Fruit fly (Drosophila melanogaster): ENCODE results near the gene CG17361.
A peak's percentile ranks its signal among the peaks of the same experiment; 100 is the strongest.

Gene CG17361

dm6 chr3L:13993742-13994719, 3.0 kb upstream of the CG17361 start, which contains the start of gene CtsK1 (continued):
- TF ChIP-seq Ptx1 (GFP tag; IDR thresholded peaks at IDR 0.05) (no peak; the same call in 1 of the 2 replicates), Nf-YC (tag; optimal IDR thresholded peaks at IDR 0.05) (no peak), unpg (GFP tag; optimal IDR thresholded peaks at IDR 0.05) (peak; percentile 22), grn (GFP tag; optimal IDR thresholded peaks at IDR 0.05) (no peak), CG10209 (GFP tag; optimal IDR thresholded peaks at IDR 0.05) (no peak), CG9609 (GFP tag; optimal IDR thresholded peaks at IDR 0.05) (no peak), CG10462 (GFP tag; optimal IDR thresholded peaks at IDR 0.05) (no peak), gcm (GFP tag; optimal IDR thresholded peaks at IDR 0.05) (no peak), gfzf (GFP tag; optimal IDR thresholded peaks at IDR 0.05) (peak; percentile 53), BEAF-32 (GFP tag; optimal IDR thresholded peaks at IDR 0.05) (peak; percentile 77), pita (GFP tag; optimal IDR thresholded peaks at IDR 0.05) (no peak), jigr1 (GFP tag; IDR thresholded peaks at IDR 0.05) (no peak), grau (tag; optimal IDR thresholded peaks at IDR 0.05) (peak; percentile 16), Adf1 (GFP tag; IDR thresholded peaks at IDR 0.05) (no peak), chinmo (GFP tag; IDR thresholded peaks at IDR 0.05; ENCODE audit: partially characterized antibody) (0 out of 4 replicates have a peak, but pooled peaks have one; percentile 71), croc (GFP tag; conservative IDR thresholded peaks at IDR 0.05) (no peak), insv (GFP tag; optimal IDR thresholded peaks at IDR 0.05) (no peak), CG12299 (tag; optimal IDR thresholded peaks at IDR 0.05) (no peak), CG3407 (GFP tag; optimal IDR thresholded peaks at IDR 0.05) (no peak), CG7786 (GFP tag; optimal IDR thresholded peaks at IDR 0.05) (no peak), Atf6 (GFP tag; IDR thresholded peaks at IDR 0.05) (0 out of 2 replicates have a peak, but pooled peaks have one; percentile 42), CG10274 (GFP tag; optimal IDR thresholded peaks at IDR 0.05) (no peak), Hr51 (GFP tag; optimal IDR thresholded peaks at IDR 0.05) (peak in 1 of 2 experiments; percentile 25), CG11093 (GFP tag; IDR thresholded peaks at IDR 0.05) (no peak), CG9817 (tag; optimal IDR thresholded peaks at IDR 0.05) (no peak), run (tag; optimal IDR thresholded peaks at IDR 0.05) (no peak), gsb (GFP tag; IDR thresholded peaks at IDR 0.05) (no peak), phol (tag; optimal IDR thresholded peaks at IDR 0.05) (peak; percentile 29), CG17361 (GFP tag; IDR thresholded peaks at IDR 0.05) (peak; percentile 62; the same call in 2 of the 3 replicates), CG30020 (tag; optimal IDR thresholded peaks at IDR 0.05) (peak; percentile 8), CG7357 (GFP tag; IDR thresholded peaks at IDR 0.05) (no peak), Hey (tag; optimal IDR thresholded peaks at IDR 0.05) (no peak), CG17328 (GFP tag; IDR thresholded peaks at IDR 0.05) (no peak), CG3838 (GFP tag; optimal IDR thresholded peaks at IDR 0.05) (no peak), Drgx (GFP tag; IDR thresholded peaks at IDR 0.05) (peak; percentile 82), CG4424 (GFP tag; optimal IDR thresholded peaks at IDR 0.05) (no peak), CG13894 (tag; optimal IDR thresholded peaks at IDR 0.05) (no peak), caup (GFP tag; optimal IDR thresholded peaks at IDR 0.05; ENCODE audit: severe bottlenecking) (no peak), prd (optimal IDR thresholded peaks at IDR 0.05) (no peak), prd (GFP tag; IDR thresholded peaks at IDR 0.05) (peak; percentile 60; the same call in 2 of the 3 replicates), luna (GFP tag; optimal IDR thresholded peaks at IDR 0.05) (no peak), CG16813 (GFP tag; IDR thresholded peaks at IDR 0.05; ENCODE audit: partially characterized antibody) (peak; percentile 48), CHES-1-like (GFP tag; optimal IDR thresholded peaks at IDR 0.05) (no peak), Rfx (GFP tag; IDR thresholded peaks at IDR 0.05) (no peak; the same call in 1 of the 2 replicates), CG1832 (GFP tag; optimal IDR thresholded peaks at IDR 0.05) (no peak), Antp (GFP tag; optimal IDR thresholded peaks at IDR 0.05) (no peak), CG12659 (GFP tag; optimal IDR thresholded peaks at IDR 0.05) (peak; percentile 58), CG16779 (GFP tag; IDR thresholded peaks at IDR 0.05) (no peak)
